Worm (Caenorhabditis elegans) whole organism, late embryonic: ENCODE measurements around the gene srd-19.

Experiments used
- C08G9.2 ChIP-seq: sonication (generic microtip); optimal IDR thresholded peaks from 2 replicates; lab custom pipeline; 2016; ENCODE audit warnings: mild to moderate bottlenecking, missing genetic modification characterization, moderate library complexity, missing compliant biosample characterization
- C38D4.7 ChIP-seq: fragments of 200-800 bp; sonication (Bioruptor generic); optimal IDR thresholded peaks from 2 replicates; lab custom pipeline; 2018; ENCODE audit warnings: mild to moderate bottlenecking, missing genetic modification characterization, moderate library complexity, missing compliant biosample characterization
- K02D7.2 ChIP-seq: sonication (generic microtip); optimal IDR thresholded peaks from 2 replicates; lab custom pipeline; 2017; ENCODE audit warnings: mild to moderate bottlenecking, missing genetic modification characterization, missing compliant biosample characterization
- K09A11.1 ChIP-seq: sonication (generic microtip); optimal IDR thresholded peaks from 2 replicates; lab custom pipeline; 2017; ENCODE audit warnings: antibody characterized with exemption, mild to moderate bottlenecking, missing genetic modification characterization, missing compliant biosample characterization; ENCODE audit not compliant: insufficient read depth
- T23F11.4 ChIP-seq: fragments of 200-800 bp; sonication (Bioruptor generic); optimal IDR thresholded peaks from 2 replicates; lab custom pipeline; 2018; ENCODE audit warnings: mild to moderate bottlenecking, missing genetic modification characterization, missing compliant biosample characterization
- Y22D7AL.16 ChIP-seq: sonication (generic microtip); optimal IDR thresholded peaks from 2 replicates; lab custom pipeline; 2016; ENCODE audit warnings: missing genetic modification characterization, missing compliant biosample characterization
- ama-1 ChIP-seq: fragments of 150-350 bp; optimal IDR thresholded peaks from 2 replicates; lab custom pipeline; 2014
- ceh-18 ChIP-seq: sonication (generic microtip); optimal IDR thresholded peaks from 2 replicates; lab custom pipeline; 2016; ENCODE audit warnings: missing genetic modification characterization, missing compliant biosample characterization
- ceh-2 ChIP-seq: sonication (generic microtip); optimal IDR thresholded peaks from 2 replicates; lab custom pipeline; 2016; ENCODE audit warnings: missing genotype, missing genetic modification characterization, missing compliant biosample characterization
- ceh-22 ChIP-seq: sonication (generic microtip); optimal IDR thresholded peaks from 2 replicates; lab custom pipeline; 2017; ENCODE audit warnings: missing biosample characterization, missing genetic modification characterization
- ceh-24 ChIP-seq: sonication (generic microtip); optimal IDR thresholded peaks from 2 replicates; lab custom pipeline; 2016; ENCODE audit warnings: mild to moderate bottlenecking, missing genetic modification characterization, missing compliant biosample characterization
- ceh-31 ChIP-seq: sonication (generic microtip); optimal IDR thresholded peaks from 2 replicates; lab custom pipeline; 2016; ENCODE audit warnings: missing genetic modification characterization, missing compliant biosample characterization
- ceh-45 ChIP-seq: fragments of 200-800 bp; sonication (Bioruptor generic); IDR thresholded peaks from 2 replicates; pipeline ENCODE4 v1.3.6; 2022; ENCODE audit warnings: missing genetic modification reagents, missing genetic modification characterization, missing compliant biosample characterization
- ceh-9 ChIP-seq: sonication (generic microtip); optimal IDR thresholded peaks from 2 replicates; lab custom pipeline; 2016; ENCODE audit warnings: mild to moderate bottlenecking, missing genetic modification characterization, inconsistent platforms, missing compliant biosample characterization
- dmd-4 ChIP-seq: sonication (generic microtip); optimal IDR thresholded peaks from 2 replicates; lab custom pipeline; 2016; ENCODE audit warnings: borderline replicate concordance, missing genetic modification characterization, missing compliant biosample characterization
- elt-2 ChIP-seq: sonication (generic microtip); optimal IDR thresholded peaks from 2 replicates; lab custom pipeline; 2016; ENCODE audit warnings: missing genetic modification reagents, missing genetic modification characterization, missing compliant biosample characterization
- ets-4 ChIP-seq: sonication (generic microtip); optimal IDR thresholded peaks from 2 replicates; lab custom pipeline; 2016; ENCODE audit warnings: missing genetic modification characterization, missing compliant biosample characterization
- hlh-13 ChIP-seq: fragments of 200-800 bp; sonication (Bioruptor generic); optimal IDR thresholded peaks from 2 replicates; lab custom pipeline; 2018; ENCODE audit warnings: mild to moderate bottlenecking, missing genetic modification characterization, missing compliant biosample characterization
- hlh-15 ChIP-seq: sonication (generic microtip); optimal IDR thresholded peaks from 2 replicates; lab custom pipeline; 2016; ENCODE audit warnings: missing genetic modification characterization, missing compliant biosample characterization
- hlh-6 ChIP-seq: sonication (generic microtip); optimal IDR thresholded peaks from 2 replicates; lab custom pipeline; 2016; ENCODE audit warnings: missing genotype, missing genetic modification characterization, missing compliant biosample characterization
- mec-3 ChIP-seq: sonication (generic microtip); optimal IDR thresholded peaks from 2 replicates; lab custom pipeline; 2016; ENCODE audit warnings: borderline replicate concordance, missing genetic modification characterization, missing compliant biosample characterization
- odd-2 ChIP-seq: sonication (generic microtip); optimal IDR thresholded peaks from 2 replicates; lab custom pipeline; 2017; ENCODE audit warnings: antibody characterized with exemption, mild to moderate bottlenecking, missing genetic modification characterization, missing compliant biosample characterization
- pag-3 ChIP-seq: sonication (generic microtip); optimal IDR thresholded peaks from 2 replicates; lab custom pipeline; 2016; ENCODE audit warnings: missing compliant biosample characterization, missing genetic modification characterization, borderline replicate concordance
- pha-2 ChIP-seq: sonication (generic microtip); optimal IDR thresholded peaks from 2 replicates; lab custom pipeline; 2017; ENCODE audit warnings: mild to moderate bottlenecking, missing genetic modification characterization, missing compliant biosample characterization
- pha-4 ChIP-seq: fragments of 150-350 bp; optimal IDR thresholded peaks from 2 replicates; lab custom pipeline; 2018; ENCODE audit warnings: missing biosample characterization, missing genetic modification reagents, missing genetic modification characterization
- pros-1 ChIP-seq: fragments of 150-350 bp; optimal IDR thresholded peaks from 2 replicates; lab custom pipeline; 2014; ENCODE audit warnings: missing biosample characterization, missing genetic modification reagents, missing genetic modification characterization
- sdc-2 ChIP-seq: sonication (generic microtip); optimal IDR thresholded peaks from 2 replicates; lab custom pipeline; 2016; ENCODE audit warnings: missing genotype, missing genetic modification characterization, missing compliant biosample characterization
- sox-2 ChIP-seq: fragments of 200-800 bp; sonication (Bioruptor generic); IDR thresholded peaks from 2 replicates; pipeline ENCODE4 v1.3.6; 2022; ENCODE audit warnings: missing genetic modification reagents, missing genetic modification characterization, missing compliant biosample characterization
- tbx-7 ChIP-seq: sonication (generic microtip); optimal IDR thresholded peaks from 2 replicates; lab custom pipeline; 2016; ENCODE audit warnings: missing genotype, missing genetic modification characterization, missing compliant biosample characterization
- unc-42 ChIP-seq: sonication (generic microtip); optimal IDR thresholded peaks from 2 replicates; lab custom pipeline; 2016; ENCODE audit warnings: missing genotype, missing genetic modification characterization, missing compliant biosample characterization
- unc-55 ChIP-seq: sonication (generic microtip); optimal IDR thresholded peaks from 2 replicates; lab custom pipeline; 2017; ENCODE audit warnings: missing biosample characterization, missing genetic modification reagents, missing genetic modification characterization
- ztf-16 ChIP-seq: sonication (generic microtip); optimal IDR thresholded peaks from 2 replicates; lab custom pipeline; 2017; ENCODE audit warnings: missing genetic modification characterization, missing compliant biosample characterization

Gene srd-19

ce11 chrV:13388961-13389360 lies 39.6 kb downstream of the srd-19 start:
- TF ChIP-seq ceh-45: no peak
- no peak for TF ChIP-seq C08G9.2 (tag; lab: Kevin White, UChicago)
- no peak for TF ChIP-seq odd-2 (tag; lab: Kevin White, UChicago)
- TF ChIP-seq ceh-22 (tag; lab: Kevin White, UChicago): no peak
- no peak for TF ChIP-seq pha-4 (tag; lab: Kevin White, UChicago)
- no peak for TF ChIP-seq hlh-6 (tag; lab: Kevin White, UChicago)
- no peak for TF ChIP-seq ceh-9 (tag; lab: Kevin White, UChicago)
- TF ChIP-seq ceh-31 (tag; lab: Kevin White, UChicago): no peak
- no peak for TF ChIP-seq sox-2 (GFP tag; lab: Robert Waterston, UW)
- no peak for TF ChIP-seq pha-2 (tag; lab: Kevin White, UChicago)
- TF ChIP-seq unc-42 (tag; lab: Kevin White, UChicago): no peak
- no peak for TF ChIP-seq sdc-2 (tag; lab: Kevin White, UChicago)

- TF ChIP-seq ama-1 (lab: Kevin White, UChicago): peak; percentile 10
- no peak for TF ChIP-seq pros-1 (tag; lab: Kevin White, UChicago)
These were observed 41.1 kb downstream of the srd-19 start for ce11 chrV:13387472-13387871.

DNA sequence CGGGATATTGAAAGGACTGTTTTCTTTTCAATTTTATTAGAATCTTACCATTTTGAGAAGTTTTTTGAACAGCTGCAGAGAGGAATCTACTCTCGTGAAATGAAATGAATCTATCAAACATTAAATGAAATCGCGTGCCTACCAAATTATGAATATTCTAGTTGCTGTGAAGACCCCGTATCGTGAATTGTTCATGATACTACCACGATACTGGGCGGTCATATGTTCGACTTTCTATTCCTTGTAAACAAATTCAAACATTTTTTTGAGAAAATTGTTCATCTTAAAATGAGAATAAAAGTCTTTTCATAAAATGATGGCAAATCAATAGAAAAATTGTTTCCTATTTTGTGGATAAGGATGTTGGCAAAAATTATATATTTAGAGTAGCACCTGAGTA lies 42.8 kb downstream of the srd-19 start, which contains the start of gene gcy-34:
Gene gcy-34 (minus strand): TSS at position 101 of the 400 bp plus-strand sequence.
- no peak for TF ChIP-seq K02D7.2 (tag; lab: Kevin White, UChicago)
- no peak for TF ChIP-seq K09A11.1 (tag; lab: Kevin White, UChicago)
- TF ChIP-seq hlh-15 (tag; lab: Kevin White, UChicago): no peak
- no peak for TF ChIP-seq hlh-13 (GFP tag; lab: Kevin White, UChicago)
- no peak for TF ChIP-seq dmd-4 (tag; lab: Kevin White, UChicago)
- no peak for TF ChIP-seq mec-3
- TF ChIP-seq tbx-7 (tag; lab: Kevin White, UChicago): no peak
- no peak for TF ChIP-seq ceh-24 (tag; lab: Kevin White, UChicago)
- TF ChIP-seq ceh-18 (tag; lab: Kevin White, UChicago): no peak
- no peak for TF ChIP-seq ztf-16 (tag; lab: Kevin White, UChicago)
- no peak for TF ChIP-seq Y22D7AL.16 (tag; lab: Kevin White, UChicago)
- no peak for TF ChIP-seq unc-55 (GFP tag; lab: Kevin White, UChicago)
- no peak for TF ChIP-seq C38D4.7 (GFP tag; lab: Kevin White, UChicago)
- no peak for TF ChIP-seq T23F11.4 (GFP tag; lab: Kevin White, UChicago)
- TF ChIP-seq ama-1 (lab: Kevin White, UChicago): no peak
- no peak for TF ChIP-seq ets-4 (tag; lab: Kevin White, UChicago)
- TF ChIP-seq pag-3 (tag; lab: Kevin White, UChicago): no peak

DNA sequence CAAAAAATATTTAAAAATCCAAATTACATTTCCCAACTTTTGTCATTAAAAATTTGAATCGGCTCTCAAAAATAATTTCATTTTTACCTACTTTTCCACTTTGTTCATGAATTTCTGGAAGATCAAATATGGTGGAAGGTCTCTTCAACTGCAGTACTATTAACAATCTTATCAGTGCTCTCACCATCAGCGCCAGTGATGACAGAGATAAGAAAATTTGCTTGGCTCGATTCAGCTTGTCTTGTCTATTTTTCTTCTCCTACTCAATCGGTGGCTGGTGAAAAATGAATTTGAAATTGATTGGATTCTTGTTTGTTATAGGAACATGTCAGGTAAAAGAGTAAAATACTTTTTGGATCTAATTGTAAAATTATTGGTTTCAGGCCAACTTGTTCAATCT lies 47.6 kb downstream of the srd-19 start, which contains the start of gene cpz-2:
Gene cpz-2 (plus strand): TSS at position 210 of the 400 bp plus-strand sequence.
- TF ChIP-seq elt-2 (tag; lab: Kevin White, UChicago) (peak; percentile 72), ets-4 (tag; lab: Kevin White, UChicago) (no peak)

DNA sequence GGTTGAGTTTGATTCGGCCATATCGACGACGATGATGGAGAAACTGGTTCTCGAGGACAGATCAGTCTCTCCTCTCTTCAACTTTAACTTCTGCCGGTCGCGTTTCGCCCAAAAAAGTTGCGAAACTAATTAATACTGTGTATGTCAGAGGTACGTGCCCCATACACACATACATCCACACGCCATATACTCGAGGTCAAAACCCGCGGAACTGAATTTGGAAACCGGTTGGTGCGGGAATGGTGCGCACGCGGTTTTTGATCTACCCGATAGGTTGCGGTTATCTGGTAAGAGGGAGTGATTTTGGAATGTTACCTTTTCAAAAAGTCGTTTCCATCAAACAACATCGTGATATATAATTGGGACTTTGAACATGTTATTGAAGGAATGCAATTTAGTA lies 48.4 kb downstream of the srd-19 start, which contains the start of gene ifbp-1:
Gene ifbp-1 (minus strand): TSS at position 85 of the 400 bp plus-strand sequence.
- TF ChIP-seq hlh-6 (tag; lab: Kevin White, UChicago) (no peak), ceh-2 (tag; lab: Kevin White, UChicago) (no peak), odd-2 (tag; lab: Kevin White, UChicago) (no peak)
